Worm (Caenorhabditis elegans) whole organism, midembryonic: Measurements from ENCODE around the gene srw-8.
"Not testable (repeated sequence)": the region's sequence is repeated elsewhere in the genome, so short reads cannot be mapped to it uniquely, and the experiment has no call there.

ENCODE experiments used
- T22C8.4 ChIP-seq: fragments of 200-800 bp; sonication (Bioruptor generic); IDR thresholded peaks from 2 replicates; pipeline ENCODE4 v1.3.6; 2022; ENCODE audit warnings: missing genetic modification characterization, missing compliant biosample characterization
- cog-1 ChIP-seq: sonication (generic microtip); optimal IDR thresholded peaks from 2 replicates; lab custom pipeline; 2016; ENCODE audit warnings: missing genetic modification characterization, missing compliant biosample characterization
- flt-1 ChIP-seq: fragments of 200-800 bp; sonication (Bioruptor generic); IDR thresholded peaks from 2 replicates; pipeline ENCODE4 v1.3.6; 2022; ENCODE audit warnings: missing genetic modification characterization, missing compliant biosample characterization
- klf-2 ChIP-seq: fragments of 200-800 bp; sonication (Bioruptor generic); conservative IDR thresholded peaks from 2 replicates; pipeline ENCODE4 v1.3.6; 2022; ENCODE audit warnings: missing genetic modification reagents, missing genetic modification characterization, missing compliant biosample characterization
- med-1 ChIP-seq: sonication (generic microtip); optimal IDR thresholded peaks from 2 replicates; lab custom pipeline; 2017; ENCODE audit warnings: missing genetic modification characterization, mild to moderate bottlenecking, missing compliant biosample characterization, antibody characterized with exemption, missing genetic modification reagents; ENCODE audit not compliant: insufficient read depth
- ref-1 ChIP-seq: fragments of 200-800 bp; sonication (Bioruptor generic); conservative IDR thresholded peaks from 2 replicates; pipeline ENCODE4 v1.3.6; 2022; ENCODE audit warnings: missing genetic modification reagents, missing genetic modification characterization, missing compliant biosample characterization
- tab-1 ChIP-seq: fragments of 200-800 bp; sonication (Bioruptor generic); IDR thresholded peaks from 2 replicates; pipeline ENCODE4 v1.3.6; 2022; ENCODE audit warnings: missing genetic modification characterization, missing compliant biosample characterization
- ztf-23 ChIP-seq: fragments of 200-800 bp; sonication (Bioruptor generic); IDR thresholded peaks from 2 replicates; pipeline ENCODE4 v1.3.6; 2022; ENCODE audit warnings: missing genetic modification reagents, missing genetic modification characterization, missing compliant biosample characterization
- ztf-29 ChIP-seq: fragments of 200-800 bp; sonication (Bioruptor generic); IDR thresholded peaks from 2 replicates; pipeline ENCODE4 v1.3.6; 2022; ENCODE audit warnings: missing genetic modification reagents, missing genetic modification characterization, missing compliant biosample characterization

Gene srw-8

ce11 chrV:3034236-3034635 lies at the start of gene srw-8:
TSS of gene srw-8 (minus strand) at chrV:3034336.
- TF ChIP-seq klf-2 (GFP tag; lab: Robert Waterston, UW) (no peak), ztf-29 (GFP tag; lab: Robert Waterston, UW) (no peak), med-1 (GFP tag; lab: Kevin White, UChicago) (no peak), T22C8.4 (GFP tag; lab: Robert Waterston, UW) (no peak), flt-1 (GFP tag; lab: Robert Waterston, UW) (no peak), ref-1 (GFP tag; lab: Robert Waterston, UW) (no peak), tab-1 (GFP tag; lab: Robert Waterston, UW) (no peak), ztf-23 (no peak), cog-1 (tag; lab: Kevin White, UChicago) (no peak)

- no peak for TF ChIP-seq tab-1 (GFP tag; lab: Robert Waterston, UW)
- TF ChIP-seq cog-1 (tag; lab: Kevin White, UChicago), result no peak
- no peak for TF ChIP-seq klf-2 (GFP tag; lab: Robert Waterston, UW)
- no peak for TF ChIP-seq T22C8.4 (GFP tag; lab: Robert Waterston, UW)
- no peak for TF ChIP-seq ref-1 (GFP tag; lab: Robert Waterston, UW)
- TF ChIP-seq ztf-29 (GFP tag; lab: Robert Waterston, UW), result no peak
- TF ChIP-seq med-1 (GFP tag; lab: Kevin White, UChicago), result no peak
- no peak for TF ChIP-seq flt-1 (GFP tag; lab: Robert Waterston, UW)
- TF ChIP-seq ztf-23, result no peak
Measured at ce11 chrV:3081471-3081870, 47.3 kb upstream of the srw-8 start, which contains the start of gene srt-7. TSS of gene srt-7 (plus strand) at chrV:3081771.

ce11 chrV:3080792-3081191 lies 46.7 kb upstream of the srw-8 start, which contains the start of gene srt-5:
TSS of gene srt-5 (minus strand) at chrV:3080892.
- no peak for TF ChIP-seq ref-1 (GFP tag; lab: Robert Waterston, UW)
- TF ChIP-seq flt-1 (GFP tag; lab: Robert Waterston, UW), result no peak
- TF ChIP-seq T22C8.4 (GFP tag; lab: Robert Waterston, UW), result no peak
- TF ChIP-seq tab-1 (GFP tag; lab: Robert Waterston, UW), result no peak
- TF ChIP-seq cog-1 (tag; lab: Kevin White, UChicago), result no peak
- TF ChIP-seq ztf-29 (GFP tag; lab: Robert Waterston, UW), result no peak
- no peak for TF ChIP-seq med-1 (GFP tag; lab: Kevin White, UChicago)
- TF ChIP-seq klf-2 (GFP tag; lab: Robert Waterston, UW), result no peak
- TF ChIP-seq ztf-23, result no peak

ce11 chrV:3071548-3071947 lies 37.4 kb upstream of the srw-8 start, which contains the start of gene C50H11.13:
TSS of gene C50H11.13 (minus strand) at chrV:3071648.
- TF ChIP-seq cog-1 (tag; lab: Kevin White, UChicago) (no peak), ref-1 (GFP tag; lab: Robert Waterston, UW) (no peak), klf-2 (GFP tag; lab: Robert Waterston, UW) (no peak), ztf-29 (GFP tag; lab: Robert Waterston, UW) (no peak), T22C8.4 (GFP tag; lab: Robert Waterston, UW) (no peak), med-1 (GFP tag; lab: Kevin White, UChicago) (no peak), tab-1 (GFP tag; lab: Robert Waterston, UW) (no peak)

- TF ChIP-seq cog-1 (tag; lab: Kevin White, UChicago) (no peak), ztf-23 (no peak), ztf-29 (GFP tag; lab: Robert Waterston, UW) (no peak), klf-2 (GFP tag; lab: Robert Waterston, UW) (no peak), T22C8.4 (GFP tag; lab: Robert Waterston, UW) (no peak), ref-1 (GFP tag; lab: Robert Waterston, UW) (no peak), flt-1 (GFP tag; lab: Robert Waterston, UW) (no peak), med-1 (GFP tag; lab: Kevin White, UChicago) (no peak), tab-1 (GFP tag; lab: Robert Waterston, UW) (no peak)
Measured at ce11 chrV:3069101-3069500, 35.0 kb upstream of the srw-8 start, which contains the start of gene str-40. TSS of gene str-40 (minus strand) at chrV:3069201.

ce11 chrV:3065928-3066327 lies 31.8 kb upstream of the srw-8 start, which contains the start of gene srh-185:
TSS of gene srh-185 (plus strand) at chrV:3066228.
- TF ChIP-seq ztf-23 (no peak), ztf-29 (GFP tag; lab: Robert Waterston, UW) (no peak), tab-1 (GFP tag; lab: Robert Waterston, UW) (no peak)

ce11 chrV:3064418-3064817 lies 30.3 kb upstream of the srw-8 start, which contains the start of gene srt-16:
TSS of gene srt-16 (minus strand) at chrV:3064518.
- not testable (repeated sequence) for TF ChIP-seq T22C8.4, ztf-29, ref-1 (GFP tag; lab: Robert Waterston, UW)

- no peak for TF ChIP-seq cog-1 (tag; lab: Kevin White, UChicago)
- TF ChIP-seq ref-1 (GFP tag; lab: Robert Waterston, UW), result no peak
- no peak for TF ChIP-seq T22C8.4 (GFP tag; lab: Robert Waterston, UW)
- TF ChIP-seq tab-1 (GFP tag; lab: Robert Waterston, UW), result no peak
- no peak for TF ChIP-seq med-1 (GFP tag; lab: Kevin White, UChicago)
- no peak for TF ChIP-seq flt-1 (GFP tag; lab: Robert Waterston, UW)
- TF ChIP-seq ztf-23, result no peak
- TF ChIP-seq ztf-29 (GFP tag; lab: Robert Waterston, UW), result no peak
- TF ChIP-seq klf-2 (GFP tag; lab: Robert Waterston, UW), result no peak
Measured at ce11 chrV:3062078-3062477, 27.9 kb upstream of the srw-8 start, which contains the start of gene srt-15. TSS of gene srt-15 (minus strand) at chrV:3062178.

- TF ChIP-seq ref-1 (GFP tag; lab: Robert Waterston, UW), result no peak
- TF ChIP-seq T22C8.4 (GFP tag; lab: Robert Waterston, UW), result no peak
- no peak for TF ChIP-seq flt-1 (GFP tag; lab: Robert Waterston, UW)
- no peak for TF ChIP-seq med-1 (GFP tag; lab: Kevin White, UChicago)
- TF ChIP-seq klf-2 (GFP tag; lab: Robert Waterston, UW), result no peak
- TF ChIP-seq tab-1 (GFP tag; lab: Robert Waterston, UW), result no peak
- TF ChIP-seq ztf-23, result no peak
- TF ChIP-seq ztf-29 (GFP tag; lab: Robert Waterston, UW), result no peak
- TF ChIP-seq cog-1 (tag; lab: Kevin White, UChicago), result no peak
Measured at ce11 chrV:3058996-3059395, 24.9 kb upstream of the srw-8 start, which contains the start of gene str-244. TSS of gene str-244 (minus strand) at chrV:3059096.
